Fruit fly (Drosophila melanogaster): ENCODE data around the gene Brd.

The Brd gene

DNA sequence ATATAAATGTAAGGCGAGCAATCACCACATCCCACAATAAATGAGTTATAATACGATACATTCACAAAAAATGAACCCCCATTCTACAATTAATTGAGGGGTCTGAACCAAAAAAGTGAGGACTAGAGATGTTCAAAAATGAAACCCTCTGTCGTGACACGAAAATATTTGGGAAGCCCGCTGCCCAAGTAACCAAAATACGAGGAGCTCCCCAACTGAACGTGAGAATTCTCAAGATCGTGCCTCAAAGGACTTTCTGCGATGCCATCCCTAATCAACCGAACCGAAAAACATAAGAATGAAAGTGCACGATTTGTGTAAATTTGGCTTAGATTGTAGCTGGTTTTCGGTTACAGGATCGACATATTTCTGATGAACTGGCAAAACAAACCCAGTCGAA is 2.0 kb downstream of the Brd start, which contains the start of gene Ocho (continued):
- TF ChIP-seq row (GFP tag; IDR thresholded peaks at IDR 0.05), result peak; percentile 57
- peak; percentile 19 for TF ChIP-seq sqz (GFP tag; optimal IDR thresholded peaks at IDR 0.05)
- TF ChIP-seq CG12659 (GFP tag; optimal IDR thresholded peaks at IDR 0.05), result no peak
- no peak for TF ChIP-seq zen2 (GFP tag; IDR thresholded peaks at IDR 0.05; ENCODE audit: partially characterized antibody)
- peak; percentile 67 for TF ChIP-seq BEAF-32 (GFP tag; optimal IDR thresholded peaks at IDR 0.05)
- peak; percentile 63 for TF ChIP-seq CG10959 (GFP tag; IDR thresholded peaks at IDR 0.05)
- no peak for TF ChIP-seq CG18476 (GFP tag; optimal IDR thresholded peaks at IDR 0.05)
- no peak for TF ChIP-seq CG6683 (GFP tag; optimal IDR thresholded peaks at IDR 0.05)
- peak; percentile 19; the same call in 1 of the 2 replicates for TF ChIP-seq hbn (GFP tag; IDR thresholded peaks at IDR 0.05; ENCODE audit: partially characterized antibody)
- TF ChIP-seq gcm (GFP tag; optimal IDR thresholded peaks at IDR 0.05), result peak; percentile 4
- no peak for TF ChIP-seq z (GFP tag; IDR thresholded peaks at IDR 0.05)
- peak; percentile 60 for TF ChIP-seq Scr (GFP tag; IDR thresholded peaks at IDR 0.05; ENCODE audit: partially characterized antibody)
- TF ChIP-seq stwl (tag; optimal IDR thresholded peaks at IDR 0.05), result peak; percentile 3
- TF ChIP-seq sna (GFP tag; IDR thresholded peaks at IDR 0.05; ENCODE audit: partially characterized antibody), result no peak
- no peak for TF ChIP-seq CG42726 (GFP tag; IDR thresholded peaks at IDR 0.05; ENCODE audit: partially characterized antibody)
- TF ChIP-seq CG17802 (tag; optimal IDR thresholded peaks at IDR 0.05), result no peak
- TF ChIP-seq CG7556 (GFP tag; optimal IDR thresholded peaks at IDR 0.05), result no peak
- TF ChIP-seq Dfd (GFP tag; optimal IDR thresholded peaks at IDR 0.05), result no peak
- no peak for TF ChIP-seq CG15479 (GFP tag; optimal IDR thresholded peaks at IDR 0.05)
- TF ChIP-seq twi (tag; optimal IDR thresholded peaks at IDR 0.05), result no peak
- 0 out of 2 replicates have a peak, but pooled peaks have one; percentile 20 for TF ChIP-seq chm (GFP tag; IDR thresholded peaks at IDR 0.05)
- no peak for TF ChIP-seq B-H2 (GFP tag; optimal IDR thresholded peaks at IDR 0.05)
- TF ChIP-seq ac (GFP tag; optimal IDR thresholded peaks at IDR 0.05), result no peak
- TF ChIP-seq gsb-n (tag; optimal IDR thresholded peaks at IDR 0.05), result peak; percentile 0
- no peak for TF ChIP-seq sisA (GFP tag; IDR thresholded peaks at IDR 0.05)
- no peak for TF ChIP-seq Bteb2 (GFP tag; optimal IDR thresholded peaks at IDR 0.05)
- no peak for TF ChIP-seq Dad (GFP tag; optimal IDR thresholded peaks at IDR 0.05)
- no peak for TF ChIP-seq CG1024 (GFP tag; IDR thresholded peaks at IDR 0.05)
- TF ChIP-seq Taf1 (GFP tag; IDR thresholded peaks at IDR 0.05), result no peak
- no peak for TF ChIP-seq Hand (GFP tag; optimal IDR thresholded peaks at IDR 0.05)
- peak; percentile 17 for TF ChIP-seq kni (GFP tag; optimal IDR thresholded peaks at IDR 0.05)
- TF ChIP-seq CG7372 (GFP tag; IDR thresholded peaks at IDR 0.05), result no peak
- no peak for TF ChIP-seq lab (GFP tag; optimal IDR thresholded peaks at IDR 0.05)
- no peak for TF ChIP-seq wek (GFP tag; optimal IDR thresholded peaks at IDR 0.05)
- no peak for TF ChIP-seq CG6854 (GFP tag; optimal IDR thresholded peaks at IDR 0.05)
- TF ChIP-seq H15 (GFP tag; IDR thresholded peaks at IDR 0.05), result no peak
- no peak for TF ChIP-seq tna (GFP tag; IDR thresholded peaks at IDR 0.05; ENCODE audit: partially characterized antibody)
- TF ChIP-seq caup (GFP tag; optimal IDR thresholded peaks at IDR 0.05; ENCODE audit: severe bottlenecking), result no peak
- TF ChIP-seq CG17829 (tag; optimal IDR thresholded peaks at IDR 0.05), result peak; percentile 17
- TF ChIP-seq CG10654 (GFP tag; optimal IDR thresholded peaks at IDR 0.05), result no peak
- no peak for TF ChIP-seq CG11093 (GFP tag; IDR thresholded peaks at IDR 0.05)

DNA sequence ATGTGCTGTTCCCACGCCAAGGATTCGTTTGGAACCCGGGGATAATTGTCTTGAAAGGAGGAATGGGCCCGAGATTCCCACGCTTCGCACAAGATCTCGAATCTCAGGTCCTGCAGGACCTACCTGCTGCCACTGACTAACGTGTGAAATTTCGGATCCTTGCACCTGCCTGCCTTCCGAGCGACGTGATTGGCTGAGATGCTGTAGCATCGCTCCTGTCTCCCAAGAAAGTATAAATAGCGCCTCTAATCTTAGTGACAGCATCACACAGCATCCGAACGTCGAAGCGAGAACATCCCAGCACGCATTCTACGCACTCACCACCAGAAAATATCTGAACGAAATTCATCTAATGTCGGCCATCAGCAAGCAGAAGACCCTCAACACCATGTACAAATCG is 2.5 kb downstream of the Brd start:
- TF ChIP-seq tll (GFP tag; optimal IDR thresholded peaks at IDR 0.05), result peak in 1 of 2 experiments; percentile 19
- peak; percentile 92 for TF ChIP-seq D (optimal IDR thresholded peaks at IDR 0.05)
- no peak for TF ChIP-seq D (GFP tag; optimal IDR thresholded peaks at IDR 0.05)
- TF ChIP-seq CG31441 (GFP tag; IDR thresholded peaks at IDR 0.05), result no peak
- TF ChIP-seq CG6791 (GFP tag; IDR thresholded peaks at IDR 0.05; ENCODE audit: partially characterized antibody), result 0 out of 3 replicates have a peak, but pooled peaks have one; percentile 43
- TF ChIP-seq Nf-YC (tag; optimal IDR thresholded peaks at IDR 0.05), result peak; percentile 66
- TF ChIP-seq pros (GFP tag; optimal IDR thresholded peaks at IDR 0.05), result peak; percentile 78
- TF ChIP-seq Eip74EF (GFP tag; optimal IDR thresholded peaks at IDR 0.05), result no peak
- TF ChIP-seq tap (tag; optimal IDR thresholded peaks at IDR 0.05), result no peak
- no peak for TF ChIP-seq CG15011 (GFP tag; optimal IDR thresholded peaks at IDR 0.05)
- TF ChIP-seq chm (GFP tag; IDR thresholded peaks at IDR 0.05), result peak; percentile 50; the same call in 1 of the 2 replicates
- TF ChIP-seq CG10959 (GFP tag; IDR thresholded peaks at IDR 0.05), result peak; percentile 22; the same call in 1 of the 2 replicates
